Fruit fly (Drosophila melanogaster): ENCODE data around the gene CtsL4.

The CtsL4 gene

DNA sequence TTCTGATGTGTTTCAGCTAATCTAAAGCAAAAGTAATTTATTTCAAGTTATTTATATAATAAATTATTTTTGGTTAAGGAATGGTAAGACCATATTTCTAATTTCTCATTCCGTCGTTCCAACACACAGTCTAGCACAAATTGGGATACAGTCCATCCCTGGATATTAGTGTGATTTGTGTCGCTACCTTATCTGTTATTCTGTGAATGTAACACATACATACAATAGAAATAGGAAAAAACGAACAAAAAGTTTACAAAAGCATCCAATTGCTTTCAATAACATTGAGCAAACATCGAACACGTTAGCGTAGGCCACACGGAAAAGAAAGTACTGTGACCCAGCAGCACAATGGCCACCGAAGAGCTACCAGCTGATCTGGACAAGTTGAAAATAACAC lies 10.1 kb upstream of the CtsL4 start, which contains the start of gene CG5056:
Gene CG5056, plus strand, starts transcription at position 168 of the 400 bp plus-strand sequence.
- TF ChIP-seq Nf-YC (tag; optimal IDR thresholded peaks at IDR 0.05) = peak; percentile 53
- peak; percentile 39 for TF ChIP-seq Dref (GFP tag; IDR thresholded peaks at IDR 0.05)
- peak; percentile 34 for TF ChIP-seq grau (tag; optimal IDR thresholded peaks at IDR 0.05)
- no peak for TF ChIP-seq CG8765 (GFP tag; IDR thresholded peaks at IDR 0.05)
- no peak for TF ChIP-seq CG10979 (tag; optimal IDR thresholded peaks at IDR 0.05)
- TF ChIP-seq insv (GFP tag; optimal IDR thresholded peaks at IDR 0.05) = no peak
- TF ChIP-seq Neu2 (GFP tag; optimal IDR thresholded peaks at IDR 0.05; ENCODE audit: borderline replicate concordance) = no peak
- TF ChIP-seq CG16815 (GFP tag; optimal IDR thresholded peaks at IDR 0.05) = no peak
- no peak for TF ChIP-seq inv (GFP tag; IDR thresholded peaks at IDR 0.05; ENCODE audit: partially characterized antibody)
- no peak for TF ChIP-seq jumu (GFP tag; optimal IDR thresholded peaks at IDR 0.05)
- no peak for TF ChIP-seq tx (GFP tag; optimal IDR thresholded peaks at IDR 0.05)
- peak; percentile 49 for TF ChIP-seq sens (GFP tag)
- TF ChIP-seq MBD-R2 (GFP tag; IDR thresholded peaks at IDR 0.05) = peak; percentile 85
- no peak for TF ChIP-seq CG1602 (GFP tag; optimal IDR thresholded peaks at IDR 0.05)
- peak; percentile 95 for TF ChIP-seq MESR4 (GFP tag; optimal IDR thresholded peaks at IDR 0.05)
- TF ChIP-seq cad (GFP tag; optimal IDR thresholded peaks at IDR 0.05) = no peak
- no peak for TF ChIP-seq lilli (GFP tag; optimal IDR thresholded peaks at IDR 0.05)
- TF ChIP-seq C15 (GFP tag; IDR thresholded peaks at IDR 0.05) = no peak
- peak; percentile 18 for TF ChIP-seq PHDP (tag; optimal IDR thresholded peaks at IDR 0.05)
- TF ChIP-seq CG11085 (GFP tag; IDR thresholded peaks at IDR 0.05) = no peak
- TF ChIP-seq kah (GFP tag; optimal IDR thresholded peaks at IDR 0.05) = no peak
- TF ChIP-seq E2f1 (GFP tag; IDR thresholded peaks at IDR 0.05) = no peak
- no peak for TF ChIP-seq Dip3 (GFP tag; optimal IDR thresholded peaks at IDR 0.05)
- TF ChIP-seq CG7839 (tag; optimal IDR thresholded peaks at IDR 0.05) = no peak
- peak in 1 of 2 experiments; percentile 66 for TF ChIP-seq crp (GFP tag; optimal IDR thresholded peaks at IDR 0.05)
- TF ChIP-seq CG5245 (GFP tag; optimal IDR thresholded peaks at IDR 0.05) = no peak
- TF ChIP-seq ato (GFP tag; IDR thresholded peaks at IDR 0.05; ENCODE audit: partially characterized antibody) = no peak
- TF ChIP-seq CG8388 (GFP tag; optimal IDR thresholded peaks at IDR 0.05) = no peak
- TF ChIP-seq CG2199 (GFP tag; IDR thresholded peaks at IDR 0.05) = no peak
- peak; percentile 7 for TF ChIP-seq CG3995 (GFP tag; optimal IDR thresholded peaks at IDR 0.05)
- no peak for TF ChIP-seq CG18619 (GFP tag; optimal IDR thresholded peaks at IDR 0.05)
- TF ChIP-seq Pdp1 (GFP tag; optimal IDR thresholded peaks at IDR 0.05) = peak in 1 of 2 experiments; percentile 88
- TF ChIP-seq CG13123 (GFP tag; optimal IDR thresholded peaks at IDR 0.05) = no peak
- peak; percentile 78 for TF ChIP-seq YL-1 (GFP tag; optimal IDR thresholded peaks at IDR 0.05)
- TF ChIP-seq Asciz (GFP tag; optimal IDR thresholded peaks at IDR 0.05) = no peak
- no peak for TF ChIP-seq Oaz (GFP tag; IDR thresholded peaks at IDR 0.05)
- TF ChIP-seq CG30431 (GFP tag; optimal IDR thresholded peaks at IDR 0.05) = no peak
- no peak for TF ChIP-seq fd96Cb (tag; optimal IDR thresholded peaks at IDR 0.05)
- no peak for TF ChIP-seq CG1832 (GFP tag; optimal IDR thresholded peaks at IDR 0.05)
- no peak for TF ChIP-seq H15 (GFP tag; IDR thresholded peaks at IDR 0.05)
- no peak for TF ChIP-seq CG4820 (GFP tag; optimal IDR thresholded peaks at IDR 0.05)
- TF ChIP-seq CG30020 (tag; optimal IDR thresholded peaks at IDR 0.05) = peak; percentile 100
- no peak for TF ChIP-seq klu (GFP tag; IDR thresholded peaks at IDR 0.05)
- no peak for TF ChIP-seq sr (GFP tag; IDR thresholded peaks at IDR 0.05)
- TF ChIP-seq CG17829 (tag; optimal IDR thresholded peaks at IDR 0.05) = peak; percentile 47
- no peak for TF ChIP-seq gt (GFP tag; IDR thresholded peaks at IDR 0.05)
- no peak for TF ChIP-seq bab2 (GFP tag; optimal IDR thresholded peaks at IDR 0.05)
- TF ChIP-seq Stat92E (GFP tag; optimal IDR thresholded peaks at IDR 0.05) = peak in 1 of 3 experiments; percentile 77
- no peak for TF ChIP-seq CG10366 (GFP tag; IDR thresholded peaks at IDR 0.05)
- TF ChIP-seq salm (tag; optimal IDR thresholded peaks at IDR 0.05) = no peak
- no peak for TF ChIP-seq CG4360 (GFP tag; IDR thresholded peaks at IDR 0.05)
- TF ChIP-seq btn (GFP tag; optimal IDR thresholded peaks at IDR 0.05) = no peak
